Worm (Caenorhabditis elegans) whole organism, L4 larva: ENCODE results near the gene EEED8.3.

ENCODE experiments used
- D1046.2 ChIP-seq: fragments of 200-800 bp; sonication (Bioruptor generic); IDR thresholded peaks from 2 replicates; pipeline ENCODE4 v1.3.6; 2022; ENCODE audit warnings: missing genetic modification characterization, missing compliant biosample characterization
- F26F4.8 ChIP-seq: fragments of 200-800 bp; sonication (Bioruptor generic); conservative IDR thresholded peaks from 2 replicates; pipeline ENCODE4 v1.3.6; 2022; ENCODE audit warnings: missing genetic modification characterization, missing compliant biosample characterization
- F37D6.2 ChIP-seq: sonication (generic microtip); optimal IDR thresholded peaks from 2 replicates; lab custom pipeline; 2016; ENCODE audit warnings: mild to moderate bottlenecking, missing genetic modification characterization, missing compliant biosample characterization
- F44E2.7 ChIP-seq: fragments of 200-800 bp; sonication (Bioruptor generic); IDR thresholded peaks from 2 replicates; pipeline ENCODE4 v2.1.2; 2022; ENCODE audit warnings: missing genetic modification characterization, missing compliant biosample characterization
- Y75B8A.6 ChIP-seq: fragments of 200-800 bp; sonication (Bioruptor generic); IDR thresholded peaks from 2 replicates; pipeline ENCODE4 v1.3.6; 2022; ENCODE audit warnings: missing genetic modification reagents, missing genetic modification characterization, missing compliant biosample characterization
- ZK546.5 ChIP-seq, 2 experiments: sonication (generic microtip); optimal IDR thresholded peaks; 2 replicates each; lab custom pipeline; 2017; ENCODE audit warnings: missing biosample characterization in 2 of 2, missing genetic modification characterization in 2 of 2
- aha-1 ChIP-seq: fragments of 150-350 bp; peaks from one replicate; lab custom pipeline; 2014; ENCODE audit warnings: missing biosample characterization, missing genetic modification characterization
- ama-1 ChIP-seq: fragments of 150-350 bp; optimal IDR thresholded peaks from 2 replicates; lab custom pipeline; 2014; ENCODE audit warnings: inconsistent platforms, mixed read lengths
- arid-1 ChIP-seq: fragments of 200-800 bp; sonication (Bioruptor generic); conservative IDR thresholded peaks from 2 replicates; pipeline ENCODE4 v1.3.6; 2022; ENCODE audit warnings: missing genetic modification reagents, missing genetic modification characterization, missing compliant biosample characterization
- ceh-32 ChIP-seq: sonication (generic microtip); optimal IDR thresholded peaks from 2 replicates; lab custom pipeline; 2016; ENCODE audit warnings: mild to moderate bottlenecking, missing genetic modification characterization, missing compliant biosample characterization; ENCODE audit not compliant: poor library complexity
- ceh-62 ChIP-seq: sonication (generic microtip); optimal IDR thresholded peaks from 2 replicates; lab custom pipeline; 2017; ENCODE audit warnings: missing biosample characterization, missing genetic modification characterization
- cey-2 ChIP-seq: sonication (generic microtip); optimal IDR thresholded peaks from 3 replicates; lab custom pipeline; 2017; ENCODE audit warnings: missing genetic modification characterization, mild to moderate bottlenecking, missing compliant biosample characterization, antibody characterized with exemption, borderline replicate concordance; ENCODE audit not compliant: insufficient read depth
- daf-12 ChIP-seq: fragments of 150-350 bp; optimal IDR thresholded peaks from 2 replicates; lab custom pipeline; 2014; ENCODE audit warnings: missing biosample characterization, missing genetic modification reagents, missing genetic modification characterization
- daf-16 ChIP-seq, 3 experiments: sonication (generic microtip); optimal IDR thresholded peaks; 2 replicates each; lab custom pipeline; 2016 to 2017; ENCODE audit warnings: missing genetic modification characterization in 3 of 3, missing genetic modification reagents in 3 of 3, mild to moderate bottlenecking in 2 of 3, missing compliant biosample characterization in 2 of 3, missing biosample characterization in 1 of 3, moderate library complexity in 1 of 3
- dmd-8 ChIP-seq: fragments of 200-800 bp; sonication (Bioruptor generic); IDR thresholded peaks from 2 replicates; pipeline ENCODE4 v1.3.6; 2022; ENCODE audit warnings: missing genetic modification characterization, missing compliant biosample characterization
- dve-1 ChIP-seq: sonication (generic microtip); optimal IDR thresholded peaks from 2 replicates; lab custom pipeline; 2017; ENCODE audit warnings: antibody characterized with exemption, mild to moderate bottlenecking, missing genetic modification characterization, missing compliant biosample characterization; ENCODE audit not compliant: insufficient read depth
- egl-27 ChIP-seq: sonication (generic microtip); optimal IDR thresholded peaks from 3 replicates; lab custom pipeline; 2017; ENCODE audit warnings: missing biosample characterization, missing genetic modification reagents, missing genetic modification characterization
- egl-43 ChIP-seq: fragments of 200-800 bp; sonication (Bioruptor generic); IDR thresholded peaks from 2 replicates; pipeline ENCODE4 v1.3.6; 2022; ENCODE audit warnings: missing genetic modification reagents, missing genetic modification characterization, missing compliant biosample characterization
- fos-1 ChIP-seq: fragments of 150-350 bp; optimal IDR thresholded peaks from 2 replicates; lab custom pipeline; 2014; ENCODE audit warnings: missing biosample characterization, missing genetic modification characterization
- gei-8 ChIP-seq: fragments of 200-800 bp; sonication (Bioruptor generic); optimal IDR thresholded peaks from 2 replicates; lab custom pipeline; 2018; ENCODE audit warnings: mild to moderate bottlenecking, missing genetic modification characterization, missing compliant biosample characterization
- hif-1 ChIP-seq, 2 experiments: sonication (generic microtip); optimal IDR thresholded peaks; 2 replicates each; lab custom pipeline; 2016 to 2017; ENCODE audit warnings: missing compliant biosample characterization in 2 of 2, missing genetic modification characterization in 2 of 2, missing genetic modification reagents in 2 of 2, missing genotype in 2 of 2, mild to moderate bottlenecking in 1 of 2
- hlh-11 ChIP-seq: fragments of 200-800 bp; sonication (Bioruptor generic); optimal IDR thresholded peaks from 2 replicates; lab custom pipeline; 2018; ENCODE audit warnings: mild to moderate bottlenecking, missing genetic modification characterization, missing compliant biosample characterization
- hlh-30 ChIP-seq: sonication (generic microtip); optimal IDR thresholded peaks from 2 replicates; lab custom pipeline; 2017; ENCODE audit warnings: antibody characterized with exemption, mild to moderate bottlenecking, missing genetic modification characterization, missing compliant biosample characterization; ENCODE audit not compliant: insufficient read depth
- hmg-1.1 ChIP-seq: fragments of 200-800 bp; sonication (Bioruptor generic); IDR thresholded peaks from 2 replicates; pipeline ENCODE4 v1.3.6; 2022; ENCODE audit warnings: missing genetic modification reagents, missing genetic modification characterization, missing compliant biosample characterization
- jun-1 ChIP-seq: fragments of 150-350 bp; optimal IDR thresholded peaks from 2 replicates; lab custom pipeline; 2014; ENCODE audit warnings: missing biosample characterization, missing genetic modification reagents, missing genetic modification characterization
- lin-13 ChIP-seq: fragments of 150-350 bp; optimal IDR thresholded peaks from 2 replicates; lab custom pipeline; 2014; ENCODE audit warnings: missing biosample characterization, missing genetic modification reagents, missing genetic modification characterization
- lin-15B ChIP-seq: fragments of 150-350 bp; sonication (generic microtip); optimal IDR thresholded peaks from 3 replicates; lab custom pipeline; 2014; ENCODE audit warnings: missing biosample characterization, missing genetic modification characterization
- lsy-2 ChIP-seq, 2 experiments: fragments of 150-350 bp in 1 of 2; sonication (generic microtip) in 1 of 2; optimal IDR thresholded peaks; 2 replicates each; lab custom pipeline; 2014 to 2017; ENCODE audit warnings: missing biosample characterization in 2 of 2, missing genetic modification characterization in 2 of 2
- mdl-1 ChIP-seq, 2 experiments: fragments of 150-350 bp in 1 of 2; sonication (generic microtip) in 1 of 2; optimal IDR thresholded peaks; 2 replicates each; lab custom pipeline; 2014 to 2017; ENCODE audit warnings: missing biosample characterization in 2 of 2, missing genetic modification characterization in 2 of 2
- mxl-2 ChIP-seq: fragments of 200-800 bp; sonication (Bioruptor generic); conservative IDR thresholded peaks from 2 replicates; pipeline ENCODE4 v1.3.6; 2022; ENCODE audit warnings: missing genetic modification reagents, missing genetic modification characterization, missing compliant biosample characterization
- mxl-3 ChIP-seq: fragments of 200-800 bp; sonication (Bioruptor generic); optimal IDR thresholded peaks from 2 replicates; lab custom pipeline; 2018; ENCODE audit warnings: mild to moderate bottlenecking, missing genetic modification characterization, missing compliant biosample characterization
- nhr-102 ChIP-seq: sonication (generic microtip); optimal IDR thresholded peaks from 2 replicates; lab custom pipeline; 2016; ENCODE audit warnings: mild to moderate bottlenecking, missing genetic modification characterization, moderate library complexity, missing compliant biosample characterization
- nhr-11 ChIP-seq: fragments of 150-350 bp; optimal IDR thresholded peaks from 2 replicates; lab custom pipeline; 2014; ENCODE audit warnings: missing biosample characterization, missing genetic modification characterization
- nhr-28 ChIP-seq: fragments of 150-350 bp; optimal IDR thresholded peaks from 2 replicates; lab custom pipeline; 2014; ENCODE audit warnings: missing biosample characterization, missing genetic modification characterization
- nhr-48 ChIP-seq: sonication (generic microtip); optimal IDR thresholded peaks from 2 replicates; lab custom pipeline; 2016; ENCODE audit warnings: mild to moderate bottlenecking, missing genetic modification characterization, missing compliant biosample characterization
- nhr-6 ChIP-seq: fragments of 150-350 bp; optimal IDR thresholded peaks from 2 replicates; lab custom pipeline; 2014; ENCODE audit warnings: missing biosample characterization, missing genetic modification characterization
- nhr-77 ChIP-seq: fragments of 150-350 bp; optimal IDR thresholded peaks from 2 replicates; lab custom pipeline; 2014; ENCODE audit warnings: missing biosample characterization, missing genetic modification characterization
- pha-4 ChIP-seq, 2 experiments: fragments of 150-350 bp in 1 of 2; fragments of 200-800 bp in 1 of 2; sonication (Bioruptor generic) in 1 of 2; IDR thresholded peaks in 1 of 2; optimal IDR thresholded peaks in 1 of 2; 2 replicates each; pipeline versions ENCODE4 v1.3.6 to Lab custom; 2014 to 2022; ENCODE audit warnings: missing genetic modification characterization in 2 of 2, missing genetic modification reagents in 2 of 2, missing biosample characterization in 1 of 2, missing compliant biosample characterization in 1 of 2
- php-3 ChIP-seq: fragments of 200-800 bp; sonication (Bioruptor generic); IDR thresholded peaks from 2 replicates; pipeline ENCODE4 v1.3.6; 2022; ENCODE audit warnings: missing genetic modification reagents, missing genetic modification characterization, missing compliant biosample characterization
- pqm-1 ChIP-seq: sonication (generic microtip); optimal IDR thresholded peaks from 2 replicates; lab custom pipeline; 2017; ENCODE audit warnings: missing biosample characterization, missing genetic modification characterization
- saeg-2 ChIP-seq: fragments of 200-800 bp; sonication (Bioruptor generic); IDR thresholded peaks from 2 replicates; pipeline ENCODE4 v1.3.6; 2022; ENCODE audit warnings: missing genetic modification reagents, missing genetic modification characterization, missing compliant biosample characterization
- set-16 ChIP-seq: fragments of 200-800 bp; sonication (Bioruptor generic); IDR thresholded peaks from 2 replicates; pipeline ENCODE4 v1.3.6; 2022; ENCODE audit warnings: missing genetic modification reagents, missing genetic modification characterization, missing compliant biosample characterization
- snpc-4 ChIP-seq: fragments of 150-350 bp; optimal IDR thresholded peaks from 2 replicates; lab custom pipeline; 2014; ENCODE audit warnings: missing biosample characterization, missing genetic modification characterization
- spr-1 ChIP-seq: sonication (generic microtip); optimal IDR thresholded peaks from 2 replicates; lab custom pipeline; 2016; ENCODE audit warnings: mild to moderate bottlenecking, missing genetic modification characterization, missing compliant biosample characterization
- tra-1 ChIP-seq: fragments of 200-800 bp; sonication (Bioruptor generic); IDR thresholded peaks from 2 replicates; pipeline ENCODE4 v1.3.6; 2022; ENCODE audit warnings: missing genetic modification reagents, missing genetic modification characterization, missing compliant biosample characterization
- unc-62 ChIP-seq, 3 experiments: fragments of 150-350 bp in 1 of 3; sonication (generic microtip); optimal IDR thresholded peaks in 2 of 3; peaks in 1 of 3; 1 replicate in 1 of 3; 2 replicates in 2 of 3; lab custom pipeline; 2014 to 2017; ENCODE audit warnings: missing biosample characterization in 3 of 3, missing genetic modification characterization in 3 of 3, missing genetic modification reagents in 3 of 3, missing genotype in 1 of 3
- ztf-7 ChIP-seq: fragments of 150-350 bp; optimal IDR thresholded peaks from 2 replicates; lab custom pipeline; 2014; ENCODE audit warnings: missing biosample characterization, missing genetic modification characterization

Gene EEED8.3

DNA sequence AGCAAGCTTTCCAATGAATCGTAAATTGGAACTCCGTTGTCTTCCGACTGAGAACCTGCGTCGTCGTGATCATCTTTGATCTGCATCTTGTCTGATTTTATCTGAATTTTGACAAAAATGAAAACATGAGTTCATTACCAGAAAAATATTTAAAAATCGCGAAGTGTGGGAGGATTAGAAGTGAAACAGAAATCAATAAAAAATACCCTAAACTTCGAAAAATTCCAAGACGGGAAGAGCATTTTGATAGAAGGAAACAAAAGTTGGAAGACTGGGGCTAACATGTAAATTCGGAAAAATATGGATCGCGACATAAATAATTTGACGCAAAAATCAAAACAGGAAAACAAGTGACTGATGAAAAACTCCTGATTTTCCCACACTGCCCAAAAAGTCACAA lies 11.6 kb downstream of the EEED8.3 start, which contains the start of gene F07F6.8:
Gene F07F6.8, minus strand, starts transcription at position 101 of the 400 bp plus-strand sequence.
- TF ChIP-seq saeg-2 (GFP tag; lab: Robert Waterston, UW), result no peak
- TF ChIP-seq hmg-1.1 (GFP tag; lab: Robert Waterston, UW), result no peak
- no peak for TF ChIP-seq Y75B8A.6 (GFP tag; lab: Robert Waterston, UW)
- TF ChIP-seq snpc-4, result no peak
- no peak for TF ChIP-seq pha-4 (GFP tag; IDR thresholded peaks at IDR 0.05; lab: Robert Waterston, UW)
- TF ChIP-seq pha-4 (tag; optimal IDR thresholded peaks at IDR 0.05; lab: Kevin White, UChicago), result no peak
- no peak for TF ChIP-seq ceh-32 (tag; lab: Kevin White, UChicago)
- peak; percentile 31 for TF ChIP-seq aha-1
- TF ChIP-seq tra-1 (GFP tag; lab: Robert Waterston, UW), result no peak

ce11 chrII:5426054-5426453 lies 12.0 kb downstream of the EEED8.3 start:
- no peak for TF ChIP-seq set-16 (GFP tag; lab: Robert Waterston, UW)
- TF ChIP-seq F37D6.2 (tag; lab: Kevin White, UChicago), result no peak
- TF ChIP-seq dve-1 (tag; lab: Kevin White, UChicago), result peak; percentile 51
- TF ChIP-seq nhr-6 (tag; lab: Kevin White, UChicago), result peak; percentile 56
- TF ChIP-seq nhr-77 (tag; lab: Kevin White, UChicago), result peak; percentile 63
- TF ChIP-seq fos-1 (tag; lab: Kevin White, UChicago), result no peak
- no peak for TF ChIP-seq nhr-102 (tag; lab: Kevin White, UChicago)
- TF ChIP-seq lsy-2 (tag; optimal IDR thresholded peaks at IDR 0.05; lab: Kevin White, UChicago), result peak in 1 of 2 experiments; percentile 69
- TF ChIP-seq F44E2.7, result no peak
- TF ChIP-seq Y75B8A.6 (GFP tag; lab: Robert Waterston, UW), result no peak
- TF ChIP-seq ZK546.5 (tag; optimal IDR thresholded peaks at IDR 0.05; lab: Kevin White, UChicago), result no peak
- TF ChIP-seq hlh-11, result peak; percentile 77
- peak in 1 of 2 experiments; percentile 78 for TF ChIP-seq mdl-1 (tag; optimal IDR thresholded peaks at IDR 0.05; lab: Kevin White, UChicago)
- peak; percentile 58 for TF ChIP-seq pqm-1 (tag; lab: Kevin White, UChicago)
- TF ChIP-seq nhr-48 (tag; lab: Kevin White, UChicago), result peak; percentile 38
- TF ChIP-seq php-3 (GFP tag; lab: Robert Waterston, UW), result no peak
- TF ChIP-seq dmd-8 (GFP tag; lab: Robert Waterston, UW), result no peak
- peak; percentile 76 for TF ChIP-seq nhr-28
- no peak for TF ChIP-seq ztf-7
- no peak for TF ChIP-seq aha-1
- peak; percentile 58 for TF ChIP-seq mxl-3
- TF ChIP-seq nhr-11 (tag; lab: Kevin White, UChicago), result no peak
- no peak for TF ChIP-seq F26F4.8 (GFP tag; lab: Robert Waterston, UW)
- TF ChIP-seq ama-1 (lab: Kevin White, UChicago), result no peak
- no peak for TF ChIP-seq arid-1 (GFP tag; lab: Robert Waterston, UW)
- TF ChIP-seq mxl-2 (GFP tag; lab: Robert Waterston, UW), result no peak
- TF ChIP-seq spr-1 (tag; lab: Kevin White, UChicago), result no peak
- peak; percentile 55 for TF ChIP-seq pha-4 (GFP tag; IDR thresholded peaks at IDR 0.05; lab: Robert Waterston, UW)
- peak; percentile 76 for TF ChIP-seq pha-4 (tag; optimal IDR thresholded peaks at IDR 0.05; lab: Kevin White, UChicago)
- peak in 1 of 2 experiments; percentile 51 for TF ChIP-seq unc-62 (GFP tag; optimal IDR thresholded peaks at IDR 0.05 in 1 of 2; lab: Kevin White, UChicago)
- no peak for TF ChIP-seq unc-62 (tag; optimal IDR thresholded peaks at IDR 0.05; lab: Kevin White, UChicago)
- no peak for TF ChIP-seq lin-13 (GFP tag; lab: Kevin White, UChicago)
- TF ChIP-seq cey-2 (tag; lab: Kevin White, UChicago), result no peak
- TF ChIP-seq egl-43 (GFP tag; lab: Robert Waterston, UW), result no peak
- TF ChIP-seq daf-12 (tag; lab: Kevin White, UChicago), result no peak
- no peak for TF ChIP-seq daf-16 (GFP tag; optimal IDR thresholded peaks at IDR 0.05; lab: Kevin White, UChicago)
- TF ChIP-seq daf-16 (tag; optimal IDR thresholded peaks at IDR 0.05; lab: Kevin White, UChicago), result peak; percentile 63
- peak; percentile 97 for TF ChIP-seq hlh-30 (tag; lab: Kevin White, UChicago)
- TF ChIP-seq hif-1 (tag; optimal IDR thresholded peaks at IDR 0.05; lab: Kevin White, UChicago), result peak in 1 of 2 experiments; percentile 36
- TF ChIP-seq egl-27 (tag; lab: Kevin White, UChicago), result no peak
- TF ChIP-seq ceh-32 (tag; lab: Kevin White, UChicago), result no peak
- TF ChIP-seq ceh-62 (tag; lab: Kevin White, UChicago), result no peak
- no peak for TF ChIP-seq D1046.2 (GFP tag; lab: Robert Waterston, UW)
- TF ChIP-seq jun-1 (tag; lab: Kevin White, UChicago), result no peak
- no peak for TF ChIP-seq lin-15B (tag; lab: Kevin White, UChicago)
- TF ChIP-seq gei-8 (GFP tag; lab: Kevin White, UChicago), result no peak
